Worm (Caenorhabditis elegans) whole organism, midembryonic: ENCODE measurements around the gene F58F12.3.

ENCODE experiments used
- cog-1 ChIP-seq: sonication (generic microtip); optimal IDR thresholded peaks from 2 replicates; lab custom pipeline; 2016; ENCODE audit warnings: missing genetic modification characterization, missing compliant biosample characterization
- med-1 ChIP-seq: sonication (generic microtip); optimal IDR thresholded peaks from 2 replicates; lab custom pipeline; 2017; ENCODE audit warnings: missing genetic modification characterization, mild to moderate bottlenecking, missing compliant biosample characterization, antibody characterized with exemption, missing genetic modification reagents; ENCODE audit not compliant: insufficient read depth
- ref-1 ChIP-seq: fragments of 200-800 bp; sonication (Bioruptor generic); conservative IDR thresholded peaks from 2 replicates; pipeline ENCODE4 v1.3.6; 2022; ENCODE audit warnings: missing genetic modification reagents, missing genetic modification characterization, missing compliant biosample characterization
- tab-1 ChIP-seq: fragments of 200-800 bp; sonication (Bioruptor generic); IDR thresholded peaks from 2 replicates; pipeline ENCODE4 v1.3.6; 2022; ENCODE audit warnings: missing genetic modification characterization, missing compliant biosample characterization
- ztf-29 ChIP-seq: fragments of 200-800 bp; sonication (Bioruptor generic); IDR thresholded peaks from 2 replicates; pipeline ENCODE4 v1.3.6; 2022; ENCODE audit warnings: missing genetic modification reagents, missing genetic modification characterization, missing compliant biosample characterization

DNA sequence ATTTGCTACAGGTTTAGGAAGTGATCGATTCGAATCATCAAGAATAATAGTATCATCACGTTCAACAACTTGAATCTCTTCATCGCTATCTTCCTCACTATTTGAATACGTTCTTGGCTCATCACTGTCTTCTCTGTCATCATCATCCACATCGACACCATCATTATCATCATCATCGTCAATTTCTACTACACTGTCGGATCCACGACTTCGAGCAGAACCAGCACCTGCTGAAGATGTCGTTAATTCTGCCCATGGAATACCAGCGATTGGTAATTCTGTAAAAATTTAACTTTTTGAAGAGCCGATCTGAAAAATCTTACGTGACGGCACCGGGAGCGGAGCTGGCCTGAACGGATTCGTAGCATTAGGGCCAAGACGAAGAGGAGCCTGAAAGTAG, 41.1 kb downstream of the F58F12.3 start:
- TF ChIP-seq med-1 (no peak), ztf-29 (GFP tag; lab: Robert Waterston, UW) (no peak), cog-1 (tag; lab: Kevin White, UChicago) (no peak), ref-1 (no peak), tab-1 (GFP tag; lab: Robert Waterston, UW) (no peak)
